Worm (Caenorhabditis elegans) whole organism, late embryonic: ENCODE data around the gene C46F2.1.

Experiments
- C08G9.2 ChIP-seq: sonication (generic microtip); optimal IDR thresholded peaks from 2 replicates; lab custom pipeline; 2016; ENCODE audit warnings: mild to moderate bottlenecking, missing genetic modification characterization, moderate library complexity, missing compliant biosample characterization
- F13H6.1 ChIP-seq: sonication (generic microtip); optimal IDR thresholded peaks from 2 replicates; lab custom pipeline; 2016; ENCODE audit warnings: missing genetic modification characterization, missing compliant biosample characterization
- K02D7.2 ChIP-seq: sonication (generic microtip); optimal IDR thresholded peaks from 2 replicates; lab custom pipeline; 2017; ENCODE audit warnings: mild to moderate bottlenecking, missing genetic modification characterization, missing compliant biosample characterization
- K09A11.1 ChIP-seq: sonication (generic microtip); optimal IDR thresholded peaks from 2 replicates; lab custom pipeline; 2017; ENCODE audit warnings: antibody characterized with exemption, mild to moderate bottlenecking, missing genetic modification characterization, missing compliant biosample characterization; ENCODE audit not compliant: insufficient read depth
- ahr-1 ChIP-seq: sonication (generic microtip); optimal IDR thresholded peaks from 2 replicates; lab custom pipeline; 2016; ENCODE audit warnings: missing genetic modification characterization, missing compliant biosample characterization
- ama-1 ChIP-seq: fragments of 150-350 bp; optimal IDR thresholded peaks from 2 replicates; lab custom pipeline; 2014
- ceh-18 ChIP-seq: sonication (generic microtip); optimal IDR thresholded peaks from 2 replicates; lab custom pipeline; 2016; ENCODE audit warnings: missing genetic modification characterization, missing compliant biosample characterization
- ceh-19 ChIP-seq: fragments of 200-800 bp; sonication (Bioruptor generic); optimal IDR thresholded peaks from 2 replicates; lab custom pipeline; 2018; ENCODE audit warnings: mild to moderate bottlenecking, missing genetic modification characterization, missing compliant biosample characterization
- ceh-2 ChIP-seq: sonication (generic microtip); optimal IDR thresholded peaks from 2 replicates; lab custom pipeline; 2016; ENCODE audit warnings: missing genotype, missing genetic modification characterization, missing compliant biosample characterization
- ceh-30 ChIP-seq: fragments of 150-350 bp; optimal IDR thresholded peaks from 2 replicates; lab custom pipeline; 2014; ENCODE audit warnings: missing biosample characterization, missing genetic modification characterization
- ceh-31 ChIP-seq: sonication (generic microtip); optimal IDR thresholded peaks from 2 replicates; lab custom pipeline; 2016; ENCODE audit warnings: missing genetic modification characterization, missing compliant biosample characterization
- ceh-34 ChIP-seq: sonication (generic microtip); optimal IDR thresholded peaks from 2 replicates; lab custom pipeline; 2016; ENCODE audit warnings: mild to moderate bottlenecking, missing genetic modification characterization, missing compliant biosample characterization
- ceh-48 ChIP-seq: sonication (generic microtip); optimal IDR thresholded peaks from 2 replicates; lab custom pipeline; 2016; ENCODE audit warnings: missing genetic modification characterization, inconsistent platforms, missing compliant biosample characterization
- ceh-6 ChIP-seq: fragments of 200-800 bp; sonication (Bioruptor generic); optimal IDR thresholded peaks from 2 replicates; lab custom pipeline; 2018; ENCODE audit warnings: mild to moderate bottlenecking, missing genetic modification characterization, missing compliant biosample characterization
- che-1 ChIP-seq: sonication (generic microtip); optimal IDR thresholded peaks from 2 replicates; lab custom pipeline; 2016; ENCODE audit warnings: mild to moderate bottlenecking, missing genetic modification characterization, missing compliant biosample characterization
- dmd-4 ChIP-seq: sonication (generic microtip); optimal IDR thresholded peaks from 2 replicates; lab custom pipeline; 2016; ENCODE audit warnings: borderline replicate concordance, missing genetic modification characterization, missing compliant biosample characterization
- eyg-1 ChIP-seq: sonication (generic microtip); optimal IDR thresholded peaks from 2 replicates; lab custom pipeline; 2016; ENCODE audit warnings: missing genotype, missing genetic modification characterization, missing compliant biosample characterization
- fkh-10 ChIP-seq: fragments of 150-350 bp; optimal IDR thresholded peaks from 2 replicates; lab custom pipeline; 2014; ENCODE audit warnings: missing biosample characterization, missing genetic modification reagents, missing genetic modification characterization
- gmeb-2 ChIP-seq: sonication (generic microtip); optimal IDR thresholded peaks from 2 replicates; lab custom pipeline; 2016; ENCODE audit warnings: missing genetic modification characterization, inconsistent platforms, missing compliant biosample characterization
- hlh-13 ChIP-seq: fragments of 200-800 bp; sonication (Bioruptor generic); optimal IDR thresholded peaks from 2 replicates; lab custom pipeline; 2018; ENCODE audit warnings: mild to moderate bottlenecking, missing genetic modification characterization, missing compliant biosample characterization
- hlh-30 ChIP-seq: sonication (generic microtip); optimal IDR thresholded peaks from 2 replicates; lab custom pipeline; 2017; ENCODE audit warnings: antibody characterized with exemption, missing genetic modification characterization, missing compliant biosample characterization; ENCODE audit not compliant: insufficient read depth
- hlh-6 ChIP-seq: sonication (generic microtip); optimal IDR thresholded peaks from 2 replicates; lab custom pipeline; 2016; ENCODE audit warnings: missing genotype, missing genetic modification characterization, missing compliant biosample characterization
- hlh-8 ChIP-seq: sonication (generic microtip); optimal IDR thresholded peaks from 2 replicates; lab custom pipeline; 2016; ENCODE audit warnings: missing genotype, missing genetic modification characterization, missing compliant biosample characterization
- lim-6 ChIP-seq: sonication (generic microtip); optimal IDR thresholded peaks from 2 replicates; lab custom pipeline; 2016; ENCODE audit warnings: missing genetic modification characterization, missing compliant biosample characterization
- madf-2 ChIP-seq: sonication (generic microtip); optimal IDR thresholded peaks from 2 replicates; lab custom pipeline; 2017; ENCODE audit warnings: missing genetic modification characterization, missing compliant biosample characterization
- mec-3 ChIP-seq: sonication (generic microtip); optimal IDR thresholded peaks from 2 replicates; lab custom pipeline; 2016; ENCODE audit warnings: borderline replicate concordance, missing genetic modification characterization, missing compliant biosample characterization
- nfya-1 ChIP-seq: sonication (generic microtip); optimal IDR thresholded peaks from 2 replicates; lab custom pipeline; 2017; ENCODE audit warnings: missing genetic modification characterization, mild to moderate bottlenecking, missing compliant biosample characterization, antibody characterized with exemption, moderate library complexity
- nhr-232 ChIP-seq: sonication (generic microtip); optimal IDR thresholded peaks from 2 replicates; lab custom pipeline; 2016; ENCODE audit warnings: missing genetic modification characterization, missing compliant biosample characterization
- npax-4 ChIP-seq: sonication (generic microtip); optimal IDR thresholded peaks from 2 replicates; lab custom pipeline; 2016; ENCODE audit warnings: missing genetic modification characterization, missing compliant biosample characterization
- pat-9 ChIP-seq: fragments of 200-800 bp; sonication (Bioruptor generic); optimal IDR thresholded peaks from 2 replicates; lab custom pipeline; 2018; ENCODE audit warnings: mild to moderate bottlenecking, missing genetic modification characterization, moderate library complexity, missing compliant biosample characterization
- pax-1 ChIP-seq: fragments of 150-350 bp; optimal IDR thresholded peaks from 2 replicates; lab custom pipeline; 2014; ENCODE audit warnings: missing biosample characterization, missing genetic modification characterization
- pha-2 ChIP-seq: sonication (generic microtip); optimal IDR thresholded peaks from 2 replicates; lab custom pipeline; 2017; ENCODE audit warnings: mild to moderate bottlenecking, missing genetic modification characterization, missing compliant biosample characterization
- pha-4 ChIP-seq: fragments of 150-350 bp; optimal IDR thresholded peaks from 2 replicates; lab custom pipeline; 2018; ENCODE audit warnings: missing biosample characterization, missing genetic modification reagents, missing genetic modification characterization
- pqm-1 ChIP-seq: sonication (generic microtip); optimal IDR thresholded peaks from 2 replicates; lab custom pipeline; 2016; ENCODE audit warnings: missing genetic modification characterization, missing compliant biosample characterization
- pros-1 ChIP-seq: fragments of 150-350 bp; optimal IDR thresholded peaks from 2 replicates; lab custom pipeline; 2014; ENCODE audit warnings: missing biosample characterization, missing genetic modification reagents, missing genetic modification characterization
- ref-2 ChIP-seq: sonication (generic microtip); optimal IDR thresholded peaks from 2 replicates; lab custom pipeline; 2016; ENCODE audit warnings: missing genetic modification characterization, missing compliant biosample characterization
- rnt-1 ChIP-seq: sonication (generic microtip); optimal IDR thresholded peaks from 2 replicates; lab custom pipeline; 2016; ENCODE audit warnings: missing genetic modification characterization, missing compliant biosample characterization
- sdc-2 ChIP-seq: sonication (generic microtip); optimal IDR thresholded peaks from 2 replicates; lab custom pipeline; 2016; ENCODE audit warnings: missing genotype, missing genetic modification characterization, missing compliant biosample characterization
- tbx-2 ChIP-seq: sonication (generic microtip); optimal IDR thresholded peaks from 2 replicates; lab custom pipeline; 2016; ENCODE audit warnings: missing genetic modification characterization, missing compliant biosample characterization
- unc-3 ChIP-seq, 2 experiments: fragments of 200-800 bp in 1 of 2; sonication (Bioruptor generic) in 1 of 2; sonication (generic microtip) in 1 of 2; conservative IDR thresholded peaks in 1 of 2; optimal IDR thresholded peaks in 1 of 2; 2 replicates each; pipeline versions ENCODE4 v1.3.6 to Lab custom; 2016 to 2022; ENCODE audit warnings: missing compliant biosample characterization in 2 of 2, missing genetic modification characterization in 2 of 2, missing genetic modification reagents in 1 of 2
- unc-55 ChIP-seq: sonication (generic microtip); optimal IDR thresholded peaks from 2 replicates; lab custom pipeline; 2017; ENCODE audit warnings: missing biosample characterization, missing genetic modification reagents, missing genetic modification characterization

C46F2.1 gene

ce11 chrX:8077748-8078147, at the start of gene C46F2.1:
TSS of gene C46F2.1 (plus strand) at chrX:8078048.
- TF ChIP-seq pros-1 (tag; lab: Kevin White, UChicago) = no peak

DNA sequence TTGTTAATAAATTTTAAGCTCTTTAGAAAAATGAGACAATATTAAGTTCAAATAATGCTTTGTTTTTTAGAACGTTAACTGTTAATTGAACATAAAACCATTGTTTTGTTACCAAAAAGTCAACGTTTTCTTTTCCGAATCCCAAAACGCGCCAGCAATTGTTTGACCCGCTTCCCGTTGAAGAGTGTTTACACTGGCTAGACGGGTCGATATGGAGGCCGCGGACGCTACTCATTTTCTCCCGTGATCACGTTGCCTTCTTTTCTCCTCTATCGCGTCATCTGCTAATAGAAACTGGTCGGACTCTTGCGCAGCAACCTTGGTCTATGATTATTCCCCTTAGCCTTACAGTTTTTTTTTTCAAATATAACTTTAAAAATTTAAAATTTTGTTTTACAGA, 48.8 kb upstream of the C46F2.1 start, which contains the start of gene C34D10.1:
TSS of gene C34D10.1 (plus strand) at position 400 of the 400 bp plus-strand sequence.
- TF ChIP-seq pat-9 (tag; lab: Kevin White, UChicago) (no peak), ceh-34 (peak; percentile 31), ceh-31 (tag; lab: Kevin White, UChicago) (peak; percentile 46), nfya-1 (tag; lab: Kevin White, UChicago) (peak; percentile 42), fkh-10 (GFP tag; lab: Kevin White, UChicago) (no peak), ceh-48 (tag; lab: Kevin White, UChicago) (peak; percentile 35), pha-4 (tag; lab: Kevin White, UChicago) (no peak), sdc-2 (tag; lab: Kevin White, UChicago) (peak; percentile 66), nhr-232 (tag; lab: Kevin White, UChicago) (no peak), lim-6 (no peak), pros-1 (tag; lab: Kevin White, UChicago) (no peak), ref-2 (tag; lab: Kevin White, UChicago) (peak; percentile 43), F13H6.1 (tag; lab: Kevin White, UChicago) (peak; percentile 26), tbx-2 (tag; lab: Kevin White, UChicago) (peak; percentile 16), ceh-18 (tag; lab: Kevin White, UChicago) (peak; percentile 35), npax-4 (no peak), K02D7.2 (no peak), gmeb-2 (tag; lab: Kevin White, UChicago) (no peak), hlh-30 (tag; lab: Kevin White, UChicago) (peak; percentile 63), unc-3 (GFP tag; conservative IDR thresholded peaks at IDR 0.05; lab: Robert Waterston, UW) (no peak), unc-3 (tag; optimal IDR thresholded peaks at IDR 0.05; lab: Kevin White, UChicago) (no peak), rnt-1 (tag; lab: Kevin White, UChicago) (no peak), pqm-1 (no peak), dmd-4 (no peak), C08G9.2 (no peak)

ce11 chrX:8030032-8030431, 47.8 kb upstream of the C46F2.1 start:
- no peak for TF ChIP-seq sdc-2 (tag; lab: Kevin White, UChicago)
- no peak for TF ChIP-seq mec-3 (tag; lab: Kevin White, UChicago)
- TF ChIP-seq rnt-1 (tag; lab: Kevin White, UChicago) = no peak
- no peak for TF ChIP-seq ama-1 (lab: Kevin White, UChicago)
- no peak for TF ChIP-seq C08G9.2
- no peak for TF ChIP-seq pax-1 (tag; lab: Kevin White, UChicago)
- TF ChIP-seq pha-2 = no peak
- TF ChIP-seq fkh-10 (GFP tag; lab: Kevin White, UChicago) = no peak
- no peak for TF ChIP-seq ceh-19 (GFP tag; lab: Kevin White, UChicago)
- TF ChIP-seq ref-2 (tag; lab: Kevin White, UChicago) = no peak
- no peak for TF ChIP-seq F13H6.1 (tag; lab: Kevin White, UChicago)
- no peak for TF ChIP-seq pha-4 (tag; lab: Kevin White, UChicago)
- TF ChIP-seq, all 69 proteins: peak for 0

DNA sequence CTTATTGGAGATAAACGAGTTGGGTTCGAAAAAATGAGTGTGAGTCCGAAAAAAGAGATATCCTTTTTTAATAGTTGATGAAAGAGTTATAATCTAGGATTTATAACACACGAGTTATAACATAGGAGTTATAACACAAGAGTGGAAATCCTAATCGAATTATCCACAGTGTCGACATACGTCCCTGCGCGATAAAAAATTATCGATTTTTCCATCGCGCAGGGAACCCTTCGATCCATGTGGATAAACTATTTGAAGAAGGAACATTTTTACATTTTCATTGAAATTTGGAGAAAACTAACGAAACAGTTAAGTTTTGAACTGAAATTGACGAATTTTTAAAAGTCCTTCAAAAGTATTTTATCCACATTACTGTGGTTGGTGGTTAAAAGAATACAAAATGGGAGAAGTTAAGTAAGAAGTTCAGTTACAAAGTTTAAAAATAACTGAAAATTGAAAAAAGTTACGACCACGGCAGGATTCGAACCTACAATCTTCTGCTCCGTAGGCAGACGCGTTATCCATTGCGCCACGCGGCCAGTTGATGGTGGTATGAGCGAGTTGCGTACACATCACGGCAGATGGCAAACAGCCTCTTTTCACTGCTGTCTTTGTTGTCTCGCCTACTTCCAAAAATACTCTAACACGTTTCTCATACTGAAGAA, 41.5 kb upstream of the C46F2.1 start:
- TF ChIP-seq unc-55 (GFP tag; lab: Kevin White, UChicago) (peak; percentile 85), hlh-13 (GFP tag; lab: Kevin White, UChicago) (peak; percentile 38), lim-6 (no peak), rnt-1 (tag; lab: Kevin White, UChicago) (peak; percentile 91), ceh-6 (GFP tag; lab: Kevin White, UChicago) (peak; percentile 10), hlh-6 (tag; lab: Kevin White, UChicago) (peak; percentile 64), unc-3 (GFP tag; conservative IDR thresholded peaks at IDR 0.05; lab: Robert Waterston, UW) (no peak), unc-3 (tag; optimal IDR thresholded peaks at IDR 0.05; lab: Kevin White, UChicago) (peak; percentile 57), hlh-30 (tag; lab: Kevin White, UChicago) (peak; percentile 76), ahr-1 (tag; lab: Kevin White, UChicago) (no peak), ceh-31 (tag; lab: Kevin White, UChicago) (peak; percentile 95), madf-2 (tag; lab: Kevin White, UChicago) (no peak), eyg-1 (no peak), K09A11.1 (tag; lab: Kevin White, UChicago) (peak; percentile 76), ceh-30 (tag; lab: Kevin White, UChicago) (peak; percentile 71), che-1 (tag; lab: Kevin White, UChicago) (no peak), hlh-8 (tag; lab: Kevin White, UChicago) (peak; percentile 2), pha-2 (no peak), pros-1 (tag; lab: Kevin White, UChicago) (peak; percentile 76), ceh-2 (tag; lab: Kevin White, UChicago) (peak; percentile 57), ceh-34 (peak; percentile 75), ceh-48 (tag; lab: Kevin White, UChicago) (peak; percentile 99), nhr-232 (tag; lab: Kevin White, UChicago) (peak; percentile 2), tbx-2 (tag; lab: Kevin White, UChicago) (peak; percentile 91), dmd-4 (no peak), nfya-1 (tag; lab: Kevin White, UChicago) (peak; percentile 94), F13H6.1 (tag; lab: Kevin White, UChicago) (peak; percentile 5), sdc-2 (tag; lab: Kevin White, UChicago) (peak; percentile 99), fkh-10 (GFP tag; lab: Kevin White, UChicago) (peak; percentile 66)
